Worm (Caenorhabditis elegans): ENCODE measurements around the gene Y71H2AM.3.

DNA sequence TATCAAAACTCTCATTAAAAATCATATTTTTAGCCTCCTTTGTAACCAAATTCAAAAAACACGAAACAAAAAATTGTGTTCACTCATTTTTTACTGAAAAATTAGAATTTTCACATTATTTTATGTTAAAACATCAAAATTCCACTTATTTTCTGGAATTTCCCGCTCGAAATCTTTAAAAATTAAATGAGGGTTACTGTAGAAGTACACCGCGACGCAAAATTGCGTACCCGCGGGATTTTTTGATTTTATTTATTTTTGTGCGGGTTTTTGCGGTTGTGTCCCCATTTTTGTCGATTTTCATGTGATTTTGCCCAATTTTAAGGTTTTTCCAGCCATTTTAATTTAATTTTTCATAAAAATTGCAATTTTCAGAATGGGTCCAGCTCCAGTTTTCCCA, 53.1 kb downstream of the Y71H2AM.3 start:
- TF ChIP-seq zip-2 (tag; optimal IDR thresholded peaks at IDR 0.05) (no peak), unc-62 (GFP tag; optimal IDR thresholded peaks at IDR 0.05 in 1 of 2) (no peak), unc-62 (tag; optimal IDR thresholded peaks at IDR 0.05) (no peak), ztf-11 (tag; optimal IDR thresholded peaks at IDR 0.05) (no peak), snpc-4 (tag; optimal IDR thresholded peaks at IDR 0.05) (no peak), mdl-1 (tag; optimal IDR thresholded peaks at IDR 0.05) (no peak), mep-1 (tag; optimal IDR thresholded peaks at IDR 0.05) (no peak), mes-2 (tag; optimal IDR thresholded peaks at IDR 0.05; ENCODE audit: poor library complexity, severe bottlenecking) (no peak), nhr-237 (tag; optimal IDR thresholded peaks at IDR 0.05) (no peak), skn-1 (tag; optimal IDR thresholded peaks at IDR 0.05) (no peak)

Measured in whole organism, L4 larva.